Worm (Caenorhabditis elegans) whole organism, L2 larva: ENCODE measurements around the gene Y42A5A.5.

Source experiments
- C34F6.9 ChIP-seq: fragments of 150-350 bp; optimal IDR thresholded peaks from 2 replicates; lab custom pipeline; 2014; ENCODE audit warnings: missing biosample characterization, missing genetic modification characterization
- F13H6.1 ChIP-seq: sonication (generic microtip); optimal IDR thresholded peaks from 2 replicates; lab custom pipeline; 2016; ENCODE audit warnings: missing genetic modification characterization, missing compliant biosample characterization
- R02D3.7 ChIP-seq: fragments of 150-350 bp; optimal IDR thresholded peaks from 2 replicates; lab custom pipeline; 2014; ENCODE audit warnings: missing biosample characterization, missing genetic modification characterization
- Y55F3AM.14 ChIP-seq: fragments of 200-800 bp; sonication (Bioruptor generic); optimal IDR thresholded peaks from 2 replicates; lab custom pipeline; 2018; ENCODE audit warnings: mild to moderate bottlenecking, missing genetic modification characterization, missing compliant biosample characterization
- aly-2 ChIP-seq: fragments of 150-350 bp; optimal IDR thresholded peaks from 2 replicates; lab custom pipeline; 2014; ENCODE audit warnings: missing biosample characterization, missing genetic modification characterization
- ama-1 ChIP-seq: fragments of 150-350 bp; optimal IDR thresholded peaks from 2 replicates; lab custom pipeline; 2018; ENCODE audit warnings: inconsistent platforms
- ceh-82 ChIP-seq: fragments of 150-350 bp; optimal IDR thresholded peaks from 2 replicates; lab custom pipeline; 2014; ENCODE audit warnings: missing biosample characterization, missing genetic modification characterization
- crh-2 ChIP-seq: sonication (generic microtip); optimal IDR thresholded peaks from 2 replicates; lab custom pipeline; 2017; ENCODE audit warnings: missing biosample characterization, missing genetic modification characterization
- dmd-4 ChIP-seq: sonication (generic microtip); optimal IDR thresholded peaks from 2 replicates; lab custom pipeline; 2017; ENCODE audit warnings: missing biosample characterization, missing genetic modification characterization
- egl-27 ChIP-seq: sonication (generic microtip); optimal IDR thresholded peaks from 3 replicates; lab custom pipeline; 2017; ENCODE audit warnings: missing biosample characterization, missing genetic modification reagents, missing genetic modification characterization
- elt-3 ChIP-seq: sonication (generic microtip); optimal IDR thresholded peaks from 2 replicates; lab custom pipeline; 2017; ENCODE audit warnings: missing biosample characterization, missing genetic modification characterization
- gmeb-1 ChIP-seq: fragments of 150-350 bp; optimal IDR thresholded peaks from 2 replicates; lab custom pipeline; 2014; ENCODE audit warnings: missing biosample characterization, missing genetic modification characterization
- lin-11 ChIP-seq: fragments of 150-350 bp; sonication (generic microtip); optimal IDR thresholded peaks from 2 replicates; lab custom pipeline; 2014; ENCODE audit warnings: missing biosample characterization, missing genetic modification characterization, inconsistent platforms, mixed read lengths
- lin-13 ChIP-seq: fragments of 150-350 bp; optimal IDR thresholded peaks from 2 replicates; lab custom pipeline; 2014; ENCODE audit warnings: missing biosample characterization, missing genetic modification reagents, missing genetic modification characterization
- lsy-2 ChIP-seq, 2 experiments: fragments of 150-350 bp in 1 of 2; sonication (generic microtip) in 1 of 2; optimal IDR thresholded peaks; 2 replicates each; lab custom pipeline; 2014 to 2017; ENCODE audit warnings: missing biosample characterization in 2 of 2, missing genetic modification characterization in 2 of 2
- mab-5 ChIP-seq: fragments of 150-350 bp; optimal IDR thresholded peaks from 2 replicates; lab custom pipeline; 2014; ENCODE audit warnings: missing biosample characterization, missing genetic modification characterization
- mbf-1 ChIP-seq: sonication (generic microtip); optimal IDR thresholded peaks from 2 replicates; lab custom pipeline; 2017; ENCODE audit warnings: missing biosample characterization, missing genetic modification characterization
- mdl-1 ChIP-seq, 2 experiments: fragments of 150-350 bp in 1 of 2; sonication (generic microtip) in 1 of 2; optimal IDR thresholded peaks; 2 replicates each; lab custom pipeline; 2017; ENCODE audit warnings: missing biosample characterization in 2 of 2, missing genetic modification characterization in 2 of 2
- nhr-10 ChIP-seq: sonication (generic microtip); optimal IDR thresholded peaks from 2 replicates; lab custom pipeline; 2017; ENCODE audit warnings: missing biosample characterization, missing genetic modification characterization
- nhr-11 ChIP-seq: fragments of 150-350 bp; optimal IDR thresholded peaks from 2 replicates; lab custom pipeline; 2014; ENCODE audit warnings: missing biosample characterization, missing genetic modification characterization
- nhr-129 ChIP-seq: fragments of 150-350 bp; optimal IDR thresholded peaks from 2 replicates; lab custom pipeline; 2014; ENCODE audit warnings: missing biosample characterization, missing genetic modification characterization
- nhr-237 ChIP-seq: fragments of 150-350 bp; optimal IDR thresholded peaks from 2 replicates; lab custom pipeline; 2014; ENCODE audit warnings: missing biosample characterization, missing genetic modification characterization
- nhr-6 ChIP-seq: fragments of 150-350 bp; optimal IDR thresholded peaks from 2 replicates; lab custom pipeline; 2014; ENCODE audit warnings: missing biosample characterization, missing genetic modification characterization
- nhr-77 ChIP-seq: fragments of 150-350 bp; optimal IDR thresholded peaks from 2 replicates; lab custom pipeline; 2014; ENCODE audit warnings: missing biosample characterization, missing genetic modification characterization
- sem-4 ChIP-seq: fragments of 150-350 bp; optimal IDR thresholded peaks from 2 replicates; lab custom pipeline; 2014; ENCODE audit warnings: missing biosample characterization, missing genetic modification reagents, missing genetic modification characterization
- skn-1 ChIP-seq: sonication (generic microtip); optimal IDR thresholded peaks from 2 replicates; lab custom pipeline; 2017; ENCODE audit warnings: missing biosample characterization, missing genetic modification characterization
- sma-3 ChIP-seq: sonication (generic microtip); optimal IDR thresholded peaks from 2 replicates; lab custom pipeline; 2016; ENCODE audit warnings: missing genetic modification reagents, missing genetic modification characterization, missing compliant biosample characterization
- sma-9 ChIP-seq, 2 experiments: fragments of 150-350 bp in 1 of 2; sonication (generic microtip) in 1 of 2; optimal IDR thresholded peaks; 2 replicates each; lab custom pipeline; 2014 to 2016; ENCODE audit warnings: missing genetic modification characterization in 2 of 2, mild to moderate bottlenecking in 1 of 2, missing biosample characterization in 1 of 2, missing compliant biosample characterization in 1 of 2, missing genetic modification reagents in 1 of 2, moderate library complexity in 1 of 2
- unc-39 ChIP-seq: fragments of 150-350 bp; optimal IDR thresholded peaks from 2 replicates; lab custom pipeline; 2014; ENCODE audit warnings: missing biosample characterization, missing genetic modification characterization
- unc-55 ChIP-seq: fragments of 150-350 bp; sonication (generic microtip); optimal IDR thresholded peaks from 3 replicates; lab custom pipeline; 2014; ENCODE audit warnings: missing biosample characterization, missing genetic modification reagents, missing genetic modification characterization
- unc-62 ChIP-seq: fragments of 150-350 bp; optimal IDR thresholded peaks from 2 replicates; lab custom pipeline; 2014; ENCODE audit warnings: missing biosample characterization, missing genetic modification reagents, missing genetic modification characterization
- zag-1 ChIP-seq: fragments of 150-350 bp; optimal IDR thresholded peaks from 2 replicates; lab custom pipeline; 2014; ENCODE audit warnings: missing biosample characterization, missing genetic modification characterization
- ztf-11 ChIP-seq: sonication (generic microtip); optimal IDR thresholded peaks from 2 replicates; lab custom pipeline; 2017; ENCODE audit warnings: missing biosample characterization, missing genetic modification characterization
- ztf-4 ChIP-seq: fragments of 150-350 bp; optimal IDR thresholded peaks from 2 replicates; lab custom pipeline; 2014; ENCODE audit warnings: missing biosample characterization, missing genetic modification characterization

Gene Y42A5A.5

DNA sequence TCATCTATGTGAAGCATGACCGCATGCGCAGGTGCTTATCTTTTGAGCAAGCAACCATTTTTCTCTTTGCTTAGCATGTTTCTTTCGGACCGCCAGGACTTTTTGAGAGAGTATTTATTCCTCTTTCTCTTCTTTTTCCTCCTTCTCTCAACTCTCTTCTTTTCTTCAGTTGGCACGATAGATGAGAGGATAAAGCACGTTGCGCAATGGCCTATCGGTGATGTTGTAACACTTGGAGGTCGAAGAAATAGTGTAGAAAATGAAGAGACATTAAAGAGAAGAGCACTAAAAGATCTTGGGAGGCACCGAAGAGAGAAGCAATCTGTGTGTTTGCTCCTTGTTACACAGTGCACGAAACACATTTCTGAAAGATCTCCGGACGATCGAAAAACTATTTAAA is 25.9 kb downstream of the Y42A5A.5 start:
- no peak for TF ChIP-seq gmeb-1 (tag; lab: Kevin White, UChicago)
- TF ChIP-seq unc-39 (tag; lab: Kevin White, UChicago) = no peak
- TF ChIP-seq elt-3 = no peak
- peak; percentile 84 for TF ChIP-seq F13H6.1 (tag; lab: Kevin White, UChicago)
- peak in 1 of 2 experiments; percentile 62 for TF ChIP-seq lsy-2 (tag; optimal IDR thresholded peaks at IDR 0.05; lab: Kevin White, UChicago)
- TF ChIP-seq aly-2 (tag; lab: Kevin White, UChicago) = no peak
- TF ChIP-seq nhr-129 (tag; lab: Kevin White, UChicago) = peak; percentile 77
- TF ChIP-seq mdl-1 (tag; optimal IDR thresholded peaks at IDR 0.05; lab: Kevin White, UChicago) = peak; percentile 19 to 37
- no peak for TF ChIP-seq skn-1
- no peak for TF ChIP-seq crh-2
- peak; percentile 61 for TF ChIP-seq sma-9 (GFP tag; optimal IDR thresholded peaks at IDR 0.05; lab: Kevin White, UChicago)
- no peak for TF ChIP-seq sma-9 (tag; optimal IDR thresholded peaks at IDR 0.05; lab: Kevin White, UChicago)
- TF ChIP-seq lin-13 = peak; percentile 33
- TF ChIP-seq Y55F3AM.14 = peak; percentile 5
- peak; percentile 29 for TF ChIP-seq unc-55 (GFP tag; lab: Kevin White, UChicago)
- peak; percentile 68 for TF ChIP-seq C34F6.9
- TF ChIP-seq mab-5 (tag; lab: Kevin White, UChicago) = peak; percentile 38
- TF ChIP-seq, all 48 proteins: peak for 10

DNA sequence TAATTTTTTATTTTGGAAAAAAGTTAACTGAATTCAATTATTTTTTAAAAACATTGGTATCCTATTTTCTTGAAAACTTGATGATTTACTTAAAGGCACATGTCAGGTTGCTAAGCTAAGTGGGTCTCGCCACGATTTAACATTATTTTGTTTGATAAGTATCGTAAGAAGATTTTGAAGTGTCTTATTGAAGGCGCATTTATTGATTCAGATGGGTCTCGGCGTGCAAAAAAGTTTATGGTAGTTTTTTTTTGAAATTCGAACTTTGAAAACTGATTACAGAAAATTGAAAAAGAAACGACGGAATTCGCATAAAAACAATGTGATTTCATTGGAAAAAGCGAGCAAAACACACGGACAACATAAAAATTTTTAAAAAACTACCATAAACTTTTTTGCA is 26.6 kb downstream of the Y42A5A.5 start:
- TF ChIP-seq unc-62 = no peak
- no peak for TF ChIP-seq mdl-1 (tag; optimal IDR thresholded peaks at IDR 0.05; lab: Kevin White, UChicago)
- TF ChIP-seq F13H6.1 (tag; lab: Kevin White, UChicago) = no peak
- no peak for TF ChIP-seq ztf-4 (tag; lab: Kevin White, UChicago)
- TF ChIP-seq nhr-129 (tag; lab: Kevin White, UChicago) = no peak
- no peak for TF ChIP-seq skn-1
- no peak for TF ChIP-seq mbf-1
- TF ChIP-seq nhr-11 (tag; lab: Kevin White, UChicago) = no peak
- TF ChIP-seq sma-9 (GFP tag; optimal IDR thresholded peaks at IDR 0.05; lab: Kevin White, UChicago) = no peak
- no peak for TF ChIP-seq sma-9 (tag; optimal IDR thresholded peaks at IDR 0.05; lab: Kevin White, UChicago)
- no peak for TF ChIP-seq mab-5 (tag; lab: Kevin White, UChicago)
- no peak for TF ChIP-seq R02D3.7 (tag; lab: Kevin White, UChicago)
- TF ChIP-seq lsy-2 (tag; optimal IDR thresholded peaks at IDR 0.05; lab: Kevin White, UChicago) = no peak
- no peak for TF ChIP-seq ceh-82 (tag; lab: Kevin White, UChicago)
- TF ChIP-seq nhr-10 (tag; lab: Kevin White, UChicago) = no peak
- TF ChIP-seq unc-55 (GFP tag; lab: Kevin White, UChicago) = no peak
- no peak for TF ChIP-seq crh-2
- TF ChIP-seq dmd-4 (tag; lab: Kevin White, UChicago) = no peak
- no peak for TF ChIP-seq lin-11 (tag; lab: Kevin White, UChicago)
- no peak for TF ChIP-seq nhr-237 (tag; lab: Kevin White, UChicago)
- no peak for TF ChIP-seq egl-27
- TF ChIP-seq, all 48 proteins: peak for 0

DNA sequence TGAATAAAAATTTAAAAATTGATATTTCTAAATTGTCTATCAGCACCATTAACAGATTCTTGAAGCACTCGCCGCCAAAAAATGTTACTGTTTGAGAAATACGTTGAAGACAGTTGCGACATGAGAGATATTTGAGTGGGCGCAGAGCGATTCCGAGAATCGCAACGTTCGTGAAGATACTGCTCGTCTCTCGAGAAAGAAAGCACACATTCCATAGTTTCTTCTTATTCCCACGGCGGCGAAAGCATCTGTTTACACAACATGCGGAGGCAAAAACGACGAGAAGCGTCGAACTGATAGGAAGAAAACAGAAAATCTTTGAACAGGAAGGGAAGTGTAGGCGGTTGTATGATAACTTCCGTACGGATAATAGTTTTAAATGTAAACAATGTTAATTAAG is 27.1 kb downstream of the Y42A5A.5 start:
- no peak for TF ChIP-seq ztf-11
- no peak for TF ChIP-seq unc-55 (GFP tag; lab: Kevin White, UChicago)
- peak; percentile 38 for TF ChIP-seq ama-1 (lab: Kevin White, UChicago)
- TF ChIP-seq mdl-1 (tag; optimal IDR thresholded peaks at IDR 0.05; lab: Kevin White, UChicago) = no peak
- no peak for TF ChIP-seq lin-11 (tag; lab: Kevin White, UChicago)
- peak; percentile 14 for TF ChIP-seq crh-2
- no peak for TF ChIP-seq nhr-77
- TF ChIP-seq F13H6.1 (tag; lab: Kevin White, UChicago) = peak; percentile 86
- TF ChIP-seq nhr-6 (tag; lab: Kevin White, UChicago) = peak; percentile 68
- peak; percentile 14 to 48 for TF ChIP-seq lsy-2 (tag; optimal IDR thresholded peaks at IDR 0.05; lab: Kevin White, UChicago)
- TF ChIP-seq sem-4 (tag; lab: Kevin White, UChicago) = peak; percentile 33
- peak; percentile 73 for TF ChIP-seq sma-3 (GFP tag; lab: Kevin White, UChicago)
- peak; percentile 21 for TF ChIP-seq lin-13
- TF ChIP-seq ztf-4 (tag; lab: Kevin White, UChicago) = peak; percentile 79
- peak; percentile 78 for TF ChIP-seq nhr-129 (tag; lab: Kevin White, UChicago)
- TF ChIP-seq C34F6.9 = peak; percentile 14
- TF ChIP-seq sma-9 (GFP tag; optimal IDR thresholded peaks at IDR 0.05; lab: Kevin White, UChicago) = peak; percentile 81
- TF ChIP-seq sma-9 (tag; optimal IDR thresholded peaks at IDR 0.05; lab: Kevin White, UChicago) = no peak
- TF ChIP-seq zag-1 (tag; lab: Kevin White, UChicago) = no peak
